Worm (Caenorhabditis elegans): ENCODE results near the gene pals-17.
"Not testable (repeated sequence)": the region's sequence is repeated elsewhere in the genome, so short reads cannot be mapped to it uniquely, and the experiment has no call there.

pals-17 gene

DNA sequence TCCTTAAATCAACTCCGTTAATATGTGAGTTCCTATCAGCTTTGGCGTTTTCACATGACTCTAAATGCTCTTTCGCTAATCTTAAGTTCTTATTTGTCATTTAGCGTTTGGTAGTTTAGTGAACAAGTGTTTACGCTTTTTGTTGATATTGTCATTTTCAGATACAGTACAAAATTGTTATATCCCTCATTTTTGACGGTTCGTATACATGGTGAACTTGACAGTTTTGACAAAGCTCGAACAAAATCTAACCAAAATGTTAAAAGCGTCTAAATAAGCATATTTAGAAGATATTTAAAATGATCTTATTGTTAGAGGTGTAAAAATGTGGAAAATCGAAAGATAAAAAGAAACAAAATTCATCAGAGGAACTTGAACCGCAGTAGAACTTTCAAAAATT is 8.2 kb downstream of the pals-17 start:
- TF ChIP-seq hif-1 (tag; optimal IDR thresholded peaks at IDR 0.05), result no peak
- peak; percentile 90 for TF ChIP-seq aha-1 (tag)

- no peak for TF ChIP-seq hmg-1.1 (GFP tag; IDR thresholded peaks at IDR 0.05)
- no peak for TF ChIP-seq mdl-1 (tag; optimal IDR thresholded peaks at IDR 0.05)
- no peak for TF ChIP-seq aly-2 (tag; optimal IDR thresholded peaks at IDR 0.05)
Measured at ce11 chrIII:1380535-1381274, 10.9 kb downstream of the pals-17 start, which contains the start of the genes pals-21 and Y82E9BR.6. TSS of gene pals-21 (minus strand) at chrIII:1380635. TSS of gene Y82E9BR.6 (plus strand) at chrIII:1381224.

DNA sequence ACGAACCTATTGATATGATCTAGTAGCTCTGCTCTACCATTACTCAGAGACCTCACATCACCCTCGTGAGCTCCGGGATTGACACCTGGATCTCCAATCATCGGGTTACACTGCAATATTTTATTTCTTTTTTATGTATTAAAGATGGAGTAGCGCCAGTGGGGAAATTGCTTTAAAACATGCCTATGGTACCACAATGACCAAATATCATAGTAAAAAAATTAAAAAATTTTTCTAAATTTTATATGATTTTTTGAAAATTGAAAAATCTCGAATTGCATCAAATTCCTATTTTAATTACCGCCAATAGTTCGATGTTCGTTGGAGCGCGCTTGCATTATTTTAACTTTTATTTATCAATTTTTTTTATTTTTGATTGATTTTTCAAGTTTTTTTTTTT is 13.7 kb downstream of the pals-17 start, which contains the start of gene pals-40:
pals-40 (minus strand) TSS at position 101 of the 400 bp plus-strand sequence.
- not testable (repeated sequence) for TF ChIP-seq aha-1 (tag); hlh-11 (tag; optimal IDR thresholded peaks at IDR 0.05); daf-8 (GFP tag; IDR thresholded peaks at IDR 0.05)

- TF ChIP-seq daf-8 (GFP tag; IDR thresholded peaks at IDR 0.05); T20F7.1 (GFP tag; optimal IDR thresholded peaks at IDR 0.05); mep-1 (tag; optimal IDR thresholded peaks at IDR 0.05): not testable (repeated sequence)
Measured at ce11 chrIII:1375491-1375890, 16.2 kb downstream of the pals-17 start, which contains the start of gene Y82E9BR.10. TSS of gene Y82E9BR.10 (minus strand) at chrIII:1375591.

DNA sequence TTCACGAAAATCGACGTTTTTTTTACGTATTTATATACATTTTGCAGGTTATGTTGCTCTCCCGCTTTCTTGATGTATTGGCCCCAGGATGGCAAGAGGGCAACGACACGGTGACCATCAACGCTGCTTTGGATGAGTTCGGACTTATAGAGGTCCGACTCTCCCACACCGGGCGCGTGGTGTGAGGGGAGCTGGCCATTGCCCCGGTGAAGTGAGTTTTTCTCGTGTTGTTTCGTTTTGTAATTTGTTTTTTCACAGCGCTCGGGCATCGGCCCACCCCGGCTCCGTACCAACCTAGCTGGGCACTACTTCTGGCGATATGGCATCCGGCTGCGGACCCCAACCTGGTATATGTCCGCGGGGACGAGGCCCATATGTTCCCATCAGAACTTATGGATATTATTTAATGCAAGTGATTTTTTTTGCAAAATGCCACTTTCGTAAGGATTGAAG is 17.3 kb downstream of the pals-17 start, which contains the start of gene Y82E9BR.20:
Y82E9BR.20 (plus strand) TSS at position 51 of the 453 bp plus-strand sequence.
- TF ChIP-seq unc-62 (GFP tag; optimal IDR thresholded peaks at IDR 0.05 in 1 of 2) (peak in 1 of 2 experiments; percentile 90), unc-62 (tag; optimal IDR thresholded peaks at IDR 0.05) (no peak), aly-2 (tag; optimal IDR thresholded peaks at IDR 0.05) (no peak)

- TF ChIP-seq T26A8.4 (GFP tag; IDR thresholded peaks at IDR 0.05) (no peak), ztf-11 (tag; optimal IDR thresholded peaks at IDR 0.05) (no peak), daf-12 (tag; optimal IDR thresholded peaks at IDR 0.05) (no peak), unc-39 (tag; optimal IDR thresholded peaks at IDR 0.05) (no peak), egl-43 (GFP tag; IDR thresholded peaks at IDR 0.05) (no peak), snpc-1.2 (GFP tag; IDR thresholded peaks at IDR 0.05) (no peak), daf-16 (GFP tag; optimal IDR thresholded peaks at IDR 0.05) (no peak), daf-16 (tag; optimal IDR thresholded peaks at IDR 0.05) (no peak), spr-1 (tag; optimal IDR thresholded peaks at IDR 0.05) (no peak), daf-8 (GFP tag; IDR thresholded peaks at IDR 0.05) (no peak), F26F4.8 (GFP tag; conservative IDR thresholded peaks at IDR 0.05) (no peak), nhr-41 (GFP tag; IDR thresholded peaks at IDR 0.05) (no peak), mxl-2 (GFP tag; conservative IDR thresholded peaks at IDR 0.05) (no peak), ces-1 (GFP tag; optimal IDR thresholded peaks at IDR 0.05) (no peak), dpl-1 (GFP tag; optimal IDR thresholded peaks at IDR 0.05) (no peak), attf-4 (tag; optimal IDR thresholded peaks at IDR 0.05) (no peak), nhr-42 (GFP tag; IDR thresholded peaks at IDR 0.05) (no peak), lim-7 (GFP tag; IDR thresholded peaks at IDR 0.05) (no peak)
Measured at ce11 chrIII:1372563-1372962, 19.1 kb downstream of the pals-17 start.

- TF ChIP-seq nhr-11 (tag; optimal IDR thresholded peaks at IDR 0.05), result no peak
- no peak for TF ChIP-seq F10B5.3 (tag; optimal IDR thresholded peaks at IDR 0.05)
- no peak for TF ChIP-seq F44E2.7 (GFP tag; IDR thresholded peaks at IDR 0.05)
- no peak for TF ChIP-seq lin-15B (tag; optimal IDR thresholded peaks at IDR 0.05)
- TF ChIP-seq saeg-2 (GFP tag; IDR thresholded peaks at IDR 0.05), result no peak
- TF ChIP-seq hif-1 (tag; optimal IDR thresholded peaks at IDR 0.05), result no peak
- no peak for TF ChIP-seq dmd-9 (GFP tag; IDR thresholded peaks at IDR 0.05)
- no peak for TF ChIP-seq F26F4.8 (GFP tag; conservative IDR thresholded peaks at IDR 0.05)
- no peak for TF ChIP-seq dve-1 (tag; optimal IDR thresholded peaks at IDR 0.05; ENCODE audit: insufficient read depth)
- no peak for TF ChIP-seq Y5F2A.4 (GFP tag; optimal IDR thresholded peaks at IDR 0.05)
- no peak for TF ChIP-seq ZK337.2 (GFP tag; IDR thresholded peaks at IDR 0.05)
- TF ChIP-seq hlh-30 (tag; optimal IDR thresholded peaks at IDR 0.05; ENCODE audit: insufficient read depth), result no peak
- no peak for TF ChIP-seq daf-16 (GFP tag; optimal IDR thresholded peaks at IDR 0.05)
- TF ChIP-seq daf-16 (tag; optimal IDR thresholded peaks at IDR 0.05), result no peak
- no peak for TF ChIP-seq mep-1 (tag; optimal IDR thresholded peaks at IDR 0.05)
- TF ChIP-seq nhr-10 (tag; optimal IDR thresholded peaks at IDR 0.05), result no peak
Measured at ce11 chrIII:1359669-1360068, 32.0 kb downstream of the pals-17 start, which contains the start of gene Y82E9BR.9. TSS of gene Y82E9BR.9 (minus strand) at chrIII:1359769.
